Fruit fly (Drosophila melanogaster) whole organism: Measurements from ENCODE around the gene Sem1.

Experiments
- CG8478 ChIP-seq: fragments of >200 bp; optimal IDR thresholded peaks from 2 replicates; lab custom pipeline; 2018; ENCODE audit warnings: inconsistent platforms
- Dll ChIP-seq: fragments of >200 bp; optimal IDR thresholded peaks from 2 replicates; lab custom pipeline; 2017
- pan ChIP-seq: fragments of >200 bp; optimal IDR thresholded peaks from 2 replicates; lab custom pipeline; 2017
- usp ChIP-seq: fragments of >200 bp; optimal IDR thresholded peaks from 2 replicates; lab custom pipeline; 2017; ENCODE audit warnings: missing biosample characterization, missing genetic modification characterization, mixed read lengths

DNA sequence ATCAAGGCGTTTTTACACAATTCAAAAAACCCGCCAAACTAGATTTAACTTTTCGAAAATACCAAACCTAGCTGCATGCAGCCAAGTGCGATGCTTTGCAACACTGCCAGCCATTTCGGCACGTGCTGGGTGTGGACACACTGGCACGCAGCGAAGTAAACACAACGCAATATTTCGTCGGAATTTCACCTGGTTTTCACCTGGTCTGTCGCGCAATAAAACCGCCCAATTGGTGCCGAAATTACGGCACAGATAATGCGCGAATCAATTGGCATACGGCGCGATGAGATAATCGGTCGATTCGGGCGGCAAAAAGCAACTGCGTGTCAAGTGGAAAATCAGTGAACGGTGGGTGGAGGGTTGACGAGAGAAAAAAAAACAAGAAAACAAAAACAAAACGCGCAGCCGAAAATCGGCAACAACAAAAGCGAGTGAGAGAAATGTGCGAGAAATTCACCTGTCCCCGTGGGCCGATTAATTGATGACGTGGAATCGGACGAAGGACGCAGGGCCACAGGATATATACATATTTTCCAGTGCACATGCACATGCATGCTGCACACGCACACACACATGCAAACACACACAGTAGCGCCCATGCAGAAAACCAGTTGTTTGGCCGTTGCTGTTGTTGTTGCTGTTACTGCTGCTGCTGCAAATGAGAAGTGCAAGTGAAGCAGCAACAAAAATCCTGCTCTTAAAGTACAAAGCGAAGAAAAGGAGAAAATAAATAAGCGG, 7.4 kb upstream of the Sem1 start, which contains the start of gene Mnn1:
- TF ChIP-seq pan = no peak
- TF ChIP-seq Dll (lab: Kevin White, UChicago) = no peak
- TF ChIP-seq CG8478 = no peak
- TF ChIP-seq usp = no peak
